Worm (Caenorhabditis elegans) whole organism, L2 larva: ENCODE results near the gene srj-38.
"Not testable (repeated sequence)": the region's sequence is repeated elsewhere in the genome, so short reads cannot be mapped to it uniquely, and the experiment has no call there.

Experiments
- Y55F3AM.14 ChIP-seq: fragments of 200-800 bp; sonication (Bioruptor generic); optimal IDR thresholded peaks from 2 replicates; lab custom pipeline; 2018; ENCODE audit warnings: mild to moderate bottlenecking, missing genetic modification characterization, missing compliant biosample characterization
- elt-3 ChIP-seq: sonication (generic microtip); optimal IDR thresholded peaks from 2 replicates; lab custom pipeline; 2017; ENCODE audit warnings: missing biosample characterization, missing genetic modification characterization
- lin-39 ChIP-seq: fragments of 150-350 bp; optimal IDR thresholded peaks from 2 replicates; lab custom pipeline; 2014; ENCODE audit warnings: missing biosample characterization, missing genetic modification reagents, missing genetic modification characterization
- ztf-1 ChIP-seq: fragments of 200-800 bp; sonication (Bioruptor generic); conservative IDR thresholded peaks from 2 replicates; pipeline ENCODE4 v1.3.6; 2022; ENCODE audit warnings: missing genetic modification characterization, missing compliant biosample characterization

DNA sequence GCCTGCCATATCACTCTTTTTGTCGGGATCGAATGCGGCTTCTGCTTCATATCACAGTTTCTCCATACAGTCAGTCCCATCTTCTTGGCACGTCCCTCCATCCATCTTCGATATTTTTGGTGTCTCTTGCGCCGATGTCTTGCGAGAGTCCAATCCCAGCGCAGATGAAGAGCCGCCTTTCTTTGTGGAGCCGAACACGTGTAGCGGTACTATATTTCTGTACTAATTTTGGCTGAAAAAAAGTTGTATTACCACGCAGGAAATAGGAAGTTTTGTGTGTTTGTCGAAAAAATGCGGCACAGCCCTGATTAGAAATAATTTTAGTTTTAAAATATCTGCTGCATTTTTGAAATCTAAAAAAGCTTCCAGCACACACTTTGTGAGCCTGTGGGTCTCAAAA, 41.1 kb downstream of the srj-38 start, which contains the start of gene K09C6.8:
- not testable (repeated sequence) for TF ChIP-seq ztf-1 (GFP tag; lab: Robert Waterston, UW); elt-3; Y55F3AM.14 (GFP tag; lab: Kevin White, UChicago); lin-39 (tag; lab: Kevin White, UChicago)
